Worm (Caenorhabditis elegans) whole organism, young adult: Measurements from ENCODE around the gene F32D8.5.

Experiments used
- F57A8.1 ChIP-seq: fragments of 200-800 bp; sonication (Bioruptor generic); optimal IDR thresholded peaks from 2 replicates; lab custom pipeline; 2018; ENCODE audit warnings: mild to moderate bottlenecking, missing genetic modification characterization, moderate library complexity, missing compliant biosample characterization
- Y53G8AR.9 ChIP-seq: fragments of 200-800 bp; sonication (Bioruptor generic); conservative IDR thresholded peaks from 2 replicates; pipeline ENCODE4 v1.3.6; 2022; ENCODE audit warnings: missing genetic modification reagents, missing genetic modification characterization, missing compliant biosample characterization
- Y67H2A.10 ChIP-seq: fragments of 200-800 bp; sonication (Bioruptor generic); conservative IDR thresholded peaks from 2 replicates; pipeline ENCODE4 v1.3.6; 2022; ENCODE audit warnings: missing genetic modification reagents, missing genetic modification characterization, missing compliant biosample characterization
- ZK185.1 ChIP-seq: sonication (generic microtip); optimal IDR thresholded peaks from 2 replicates; lab custom pipeline; 2016; ENCODE audit warnings: mild to moderate bottlenecking, missing genetic modification characterization, missing compliant biosample characterization; ENCODE audit not compliant: poor library complexity, severe bottlenecking
- attf-5 ChIP-seq: fragments of 200-800 bp; sonication (Bioruptor generic); optimal IDR thresholded peaks from 2 replicates; lab custom pipeline; 2018; ENCODE audit warnings: mild to moderate bottlenecking, missing genetic modification characterization, missing compliant biosample characterization
- attf-6 ChIP-seq: fragments of 200-800 bp; sonication (Bioruptor generic); IDR thresholded peaks from 2 replicates; pipeline ENCODE4 v1.3.6; 2022; ENCODE audit warnings: missing genetic modification reagents, missing genetic modification characterization, missing compliant biosample characterization
- bed-1 ChIP-seq: fragments of 200-800 bp; sonication (Bioruptor generic); IDR thresholded peaks from 2 replicates; pipeline ENCODE4 v1.3.6; 2022; ENCODE audit warnings: missing genetic modification reagents, missing genetic modification characterization, missing compliant biosample characterization
- cebp-2 ChIP-seq: fragments of 200-800 bp; sonication (Bioruptor generic); IDR thresholded peaks from 2 replicates; pipeline ENCODE4 v1.3.6; 2022; ENCODE audit warnings: missing genetic modification characterization, missing compliant biosample characterization
- ceh-100 ChIP-seq: fragments of 200-800 bp; sonication (Bioruptor generic); IDR thresholded peaks from 2 replicates; pipeline ENCODE4 v1.3.6; 2022; ENCODE audit warnings: missing genetic modification reagents, missing genetic modification characterization, missing compliant biosample characterization
- dpl-1 ChIP-seq: fragments of 150-350 bp; optimal IDR thresholded peaks from 2 replicates; lab custom pipeline; 2014; ENCODE audit warnings: missing biosample characterization, missing genetic modification reagents, missing genetic modification characterization
- egl-18 ChIP-seq: fragments of 200-800 bp; sonication (Bioruptor generic); IDR thresholded peaks from 2 replicates; pipeline ENCODE4 v1.3.6; 2022; ENCODE audit warnings: missing genetic modification reagents, missing genetic modification characterization, missing compliant biosample characterization
- ekl-4 ChIP-seq: fragments of 200-800 bp; sonication (Bioruptor generic); IDR thresholded peaks from 2 replicates; pipeline ENCODE4 v1.3.6; 2022; ENCODE audit warnings: missing genetic modification reagents, missing genetic modification characterization, missing compliant biosample characterization
- hmg-1.2 ChIP-seq: fragments of 200-800 bp; sonication (Bioruptor generic); IDR thresholded peaks from 2 replicates; pipeline ENCODE4 v1.3.6; 2022; ENCODE audit warnings: missing genetic modification reagents, missing genetic modification characterization, missing compliant biosample characterization
- hmg-20 ChIP-seq: fragments of 200-800 bp; sonication (Bioruptor generic); IDR thresholded peaks from 2 replicates; pipeline ENCODE4 v1.3.6; 2022; ENCODE audit warnings: missing genetic modification reagents, missing genetic modification characterization, missing compliant biosample characterization
- hsf-1 ChIP-seq: fragments of 200-800 bp; sonication (Bioruptor generic); IDR thresholded peaks from 2 replicates; pipeline ENCODE4 v1.3.6; 2022; ENCODE audit warnings: missing genetic modification reagents, missing genetic modification characterization, missing compliant biosample characterization
- lin-26 ChIP-seq: fragments of 200-800 bp; sonication (Bioruptor generic); IDR thresholded peaks from 2 replicates; pipeline ENCODE4 v1.3.6; 2022; ENCODE audit warnings: missing genetic modification reagents, missing genetic modification characterization, missing compliant biosample characterization
- lin-40 ChIP-seq: sonication (generic microtip); optimal IDR thresholded peaks from 2 replicates; lab custom pipeline; 2016; ENCODE audit warnings: missing genetic modification characterization, mild to moderate bottlenecking, missing compliant biosample characterization, missing genotype, missing genetic modification reagents
- madf-8 ChIP-seq: fragments of 200-800 bp; sonication (Bioruptor generic); conservative IDR thresholded peaks from 2 replicates; pipeline ENCODE4 v1.3.6; 2022; ENCODE audit warnings: missing genetic modification reagents, missing genetic modification characterization, missing compliant biosample characterization
- mel-28 ChIP-seq: sonication (generic microtip); optimal IDR thresholded peaks from 2 replicates; lab custom pipeline; 2016; ENCODE audit warnings: borderline replicate concordance, mild to moderate bottlenecking, missing genetic modification characterization, missing compliant biosample characterization
- nfya-1 ChIP-seq: sonication (generic microtip); optimal IDR thresholded peaks from 2 replicates; lab custom pipeline; 2017; ENCODE audit warnings: antibody characterized with exemption, missing compliant biosample characterization, missing genetic modification characterization, borderline replicate concordance; ENCODE audit not compliant: insufficient read depth
- nhr-120 ChIP-seq: fragments of 200-800 bp; sonication (Bioruptor generic); IDR thresholded peaks from 2 replicates; pipeline ENCODE4 v1.3.6; 2022; ENCODE audit warnings: missing genetic modification characterization, missing compliant biosample characterization
- nhr-80 ChIP-seq: sonication (generic microtip); optimal IDR thresholded peaks from 2 replicates; lab custom pipeline; 2016; ENCODE audit warnings: missing genetic modification characterization, missing compliant biosample characterization
- nhr-90 ChIP-seq: sonication (generic microtip); optimal IDR thresholded peaks from 2 replicates; lab custom pipeline; 2016; ENCODE audit warnings: missing genotype, mild to moderate bottlenecking, missing genetic modification characterization, missing compliant biosample characterization
- pbrm-1 ChIP-seq: fragments of 200-800 bp; sonication (Bioruptor generic); IDR thresholded peaks from 2 replicates; pipeline ENCODE4 v1.3.6; 2022; ENCODE audit warnings: missing genetic modification reagents, missing genetic modification characterization, missing compliant biosample characterization
- rec-8 ChIP-seq, 2 experiments: sonication (generic microtip); optimal IDR thresholded peaks; 2 replicates each; lab custom pipeline; 2016; ENCODE audit warnings: mild to moderate bottlenecking in 2 of 2, missing genetic modification characterization in 2 of 2, missing genetic modification reagents in 2 of 2, missing genotype in 2 of 2, missing biosample characterization in 1 of 2, missing compliant biosample characterization in 1 of 2, moderate library complexity in 1 of 2
- sdz-38 ChIP-seq: sonication (generic microtip); optimal IDR thresholded peaks from 2 replicates; lab custom pipeline; 2016; ENCODE audit warnings: missing genotype, missing genetic modification characterization, missing compliant biosample characterization
- tlf-1 ChIP-seq: fragments of 200-800 bp; sonication (Bioruptor generic); optimal IDR thresholded peaks from 2 replicates; lab custom pipeline; 2018; ENCODE audit warnings: mild to moderate bottlenecking, missing genetic modification characterization, missing compliant biosample characterization
- ztf-22 ChIP-seq: fragments of 200-800 bp; sonication (Bioruptor generic); optimal IDR thresholded peaks from 2 replicates; lab custom pipeline; 2018; ENCODE audit warnings: mild to moderate bottlenecking, missing genetic modification characterization, moderate library complexity, missing compliant biosample characterization
- ztf-28 ChIP-seq: fragments of 200-800 bp; sonication (Bioruptor generic); IDR thresholded peaks from 2 replicates; pipeline ENCODE4 v1.3.6; 2022; ENCODE audit warnings: missing genetic modification reagents, missing genetic modification characterization, missing compliant biosample characterization

Gene F32D8.5

DNA sequence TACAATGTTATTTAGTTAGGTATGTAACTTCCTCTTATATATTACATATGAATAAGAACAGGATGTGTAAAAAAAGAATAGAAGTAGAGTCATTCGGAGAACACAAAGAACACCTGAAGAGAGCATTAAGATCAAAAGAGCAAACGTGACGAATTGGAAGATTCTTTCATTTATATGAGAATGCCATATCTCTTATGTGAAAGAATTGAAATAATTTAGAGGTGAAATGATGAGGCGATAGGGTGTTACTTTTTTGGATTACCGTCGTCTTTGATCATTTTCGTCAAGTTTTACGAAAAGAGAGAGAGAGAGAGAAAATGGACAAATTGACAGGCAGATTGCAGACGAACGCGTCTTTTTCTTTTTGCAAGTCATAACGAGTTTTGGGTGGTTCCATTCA is 18.1 kb upstream of the F32D8.5 start:
- no peak for TF ChIP-seq attf-6
- TF ChIP-seq lin-26 (GFP tag; lab: Robert Waterston, UW) = no peak
- no peak for TF ChIP-seq sdz-38
- no peak for TF ChIP-seq rec-8 (tag; optimal IDR thresholded peaks at IDR 0.05; lab: Kevin White, UChicago)
- no peak for TF ChIP-seq ztf-22
- no peak for TF ChIP-seq nfya-1 (tag; lab: Kevin White, UChicago)
- TF ChIP-seq hmg-1.2 (GFP tag; lab: Robert Waterston, UW) = no peak
- TF ChIP-seq attf-5 (GFP tag; lab: Kevin White, UChicago) = no peak
- TF ChIP-seq hsf-1 (GFP tag; lab: Robert Waterston, UW) = no peak
- TF ChIP-seq egl-18 (GFP tag; lab: Robert Waterston, UW) = no peak
- no peak for TF ChIP-seq nhr-90 (tag; lab: Kevin White, UChicago)
- no peak for TF ChIP-seq ekl-4 (GFP tag; lab: Robert Waterston, UW)
- TF ChIP-seq, all 124 proteins: peak for 0

ce11 chrV:10877808-10878600 is 16.6 kb upstream of the F32D8.5 start:
- TF ChIP-seq nhr-80 (tag; lab: Kevin White, UChicago) = peak; percentile 86
- TF ChIP-seq ztf-22 = peak; percentile 25
- TF ChIP-seq cebp-2 (GFP tag; lab: Robert Waterston, UW) = no peak

DNA sequence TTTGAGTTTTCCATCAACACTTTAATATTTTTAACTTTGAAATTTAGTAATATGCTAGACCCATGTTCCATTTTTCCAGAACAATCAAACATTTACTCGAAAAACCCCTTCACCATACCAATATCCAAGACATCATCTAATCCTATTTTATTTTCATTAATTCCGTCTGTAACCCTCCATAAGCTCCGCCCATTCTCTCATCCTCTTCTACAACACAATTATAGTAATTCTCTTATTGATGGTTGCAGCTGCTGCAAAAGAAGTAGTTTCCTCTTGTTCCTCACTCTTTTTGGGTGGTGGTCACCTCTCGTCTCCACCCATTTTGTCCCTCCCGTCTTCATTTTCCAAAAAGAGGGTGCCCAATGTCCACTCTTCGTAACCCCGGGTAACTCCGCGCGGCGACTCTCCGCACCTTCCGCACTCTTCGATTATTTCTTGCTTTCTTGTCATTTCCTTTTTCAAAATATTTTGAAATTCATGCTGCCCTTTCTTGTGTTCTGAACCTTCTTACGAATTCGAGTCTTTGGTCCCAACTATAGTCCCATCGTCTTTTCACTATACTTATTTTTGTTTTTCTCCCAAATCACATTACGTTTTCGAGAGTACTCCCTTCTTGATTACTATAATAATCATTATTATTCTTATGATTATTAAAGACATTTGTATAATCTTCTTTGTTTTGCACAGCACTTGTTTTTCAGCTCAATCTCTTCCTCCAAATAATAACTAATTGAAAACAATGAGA is 14.3 kb upstream of the F32D8.5 start, which contains the start of gene F32D8.1:
Gene F32D8.1, plus strand, starts transcription at position 695 of the 745 bp plus-strand sequence.
- TF ChIP-seq ztf-28 (GFP tag; lab: Robert Waterston, UW) (no peak), cebp-2 (GFP tag; lab: Robert Waterston, UW) (no peak), ZK185.1 (tag; lab: Kevin White, UChicago) (no peak), dpl-1 (GFP tag; lab: Kevin White, UChicago) (no peak), nhr-120 (GFP tag; lab: Robert Waterston, UW) (no peak), madf-8 (GFP tag; lab: Robert Waterston, UW) (no peak), Y67H2A.10 (GFP tag; lab: Robert Waterston, UW) (no peak), mel-28 (no peak), tlf-1 (GFP tag; lab: Kevin White, UChicago) (no peak)

DNA sequence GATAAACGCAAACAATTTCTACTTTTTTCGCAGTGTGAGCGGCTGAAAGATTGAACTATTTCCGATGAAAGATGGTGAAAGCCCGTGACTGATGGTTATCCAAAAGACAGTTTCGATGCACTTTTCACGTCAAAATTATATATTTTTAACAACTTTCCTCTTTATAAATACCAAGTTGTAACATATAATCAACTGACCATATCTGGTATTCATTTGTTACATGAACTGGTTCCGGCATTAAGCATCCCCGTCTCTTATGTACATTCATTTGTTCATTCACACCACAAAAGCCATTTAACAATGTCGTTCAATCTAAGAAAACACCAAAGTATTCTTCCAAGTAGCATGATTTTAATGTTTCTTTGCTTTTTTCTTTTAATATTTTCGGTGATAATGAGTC is 11.1 kb upstream of the F32D8.5 start, which contains the start of gene F32D8.2:
Gene F32D8.2, plus strand, starts transcription at position 301 of the 400 bp plus-strand sequence.
- no peak for TF ChIP-seq cebp-2 (GFP tag; lab: Robert Waterston, UW)
- TF ChIP-seq hmg-20 = no peak
- TF ChIP-seq F57A8.1 = no peak
- no peak for TF ChIP-seq lin-40 (tag; lab: Kevin White, UChicago)
- TF ChIP-seq bed-1 (GFP tag; lab: Robert Waterston, UW) = no peak
- no peak for TF ChIP-seq ceh-100
- TF ChIP-seq pbrm-1 = no peak
- no peak for TF ChIP-seq Y53G8AR.9 (GFP tag; lab: Robert Waterston, UW)
